Comparison of ENCODE assay signal across 1 fruit fly cellular context in genomic region chr2L:9711107-9711585, dm6.
TF ChIP-seq lines count a peak whose summit lies in the region.

TSS of gene CG4364 (minus strand) at chr2L:9711271.

TF ChIP-seq in whole organism, embryonic, 481 proteins besides CTCF, POLR2A, EP300 and RAD21 (continued from another document):
- TF ChIP-seq vnd (GFP tag; IDR thresholded peaks at IDR 0.05; lab: Robert Waterston, UW; ENCODE audit: partially characterized antibody), result peak; percentile 53; the same call in 1 of the 3 replicates
- TF ChIP-seq Lhr (GFP tag; optimal IDR thresholded peaks at IDR 0.05; lab: Kevin White, UChicago), result peak; percentile 55
- peak; percentile 78 for TF ChIP-seq CG15514 (GFP tag; optimal IDR thresholded peaks at IDR 0.05; lab: Kevin White, UChicago)
- peak; percentile 68 for TF ChIP-seq CG14710 (tag; optimal IDR thresholded peaks at IDR 0.05; lab: Kevin White, UChicago)
- no peak for TF ChIP-seq CG6813 (GFP tag; optimal IDR thresholded peaks at IDR 0.05; lab: Kevin White, UChicago)
- no peak for TF ChIP-seq CG9876 (GFP tag; optimal IDR thresholded peaks at IDR 0.05; lab: Kevin White, UChicago)
- TF ChIP-seq Sry-δ (GFP tag; optimal IDR thresholded peaks at IDR 0.05; lab: Kevin White, UChicago), result peak; percentile 78
- no peak for TF ChIP-seq Six4 (GFP tag; optimal IDR thresholded peaks at IDR 0.05; lab: Kevin White, UChicago)
- no peak for TF ChIP-seq Tbp (GFP tag; optimal IDR thresholded peaks at IDR 0.05; lab: Kevin White, UChicago)
- TF ChIP-seq trh (GFP tag; optimal IDR thresholded peaks at IDR 0.05; lab: Kevin White, UChicago), result no peak
- TF ChIP-seq CG9797 (GFP tag; optimal IDR thresholded peaks at IDR 0.05; lab: Kevin White, UChicago), result peak; percentile 83
- peak in 1 of 2 experiments; percentile 27 for TF ChIP-seq crp (GFP tag; optimal IDR thresholded peaks at IDR 0.05; lab: Kevin White, UChicago)
- TF ChIP-seq CG13287 (GFP tag; IDR thresholded peaks at IDR 0.05; lab: Robert Waterston, UW; ENCODE audit: partially characterized antibody), result peak; percentile 87
- TF ChIP-seq CG17829 (tag; optimal IDR thresholded peaks at IDR 0.05; lab: Kevin White, UChicago), result peak; percentile 61
- no peak for TF ChIP-seq hth (optimal IDR thresholded peaks at IDR 0.05; lab: Kevin White, UChicago)
- TF ChIP-seq Scr (GFP tag; IDR thresholded peaks at IDR 0.05; lab: Robert Waterston, UW; ENCODE audit: partially characterized antibody), result peak; percentile 77
- no peak for TF ChIP-seq CG10654 (GFP tag; optimal IDR thresholded peaks at IDR 0.05; lab: Kevin White, UChicago)
- peak; percentile 40 for TF ChIP-seq CG2712 (tag; optimal IDR thresholded peaks at IDR 0.05; lab: Kevin White, UChicago)
- peak; percentile 58 for TF ChIP-seq BEAF-32 (GFP tag; optimal IDR thresholded peaks at IDR 0.05; lab: Kevin White, UChicago)
- peak; percentile 3 for TF ChIP-seq CG7839 (tag; optimal IDR thresholded peaks at IDR 0.05; lab: Kevin White, UChicago)
- no peak for TF ChIP-seq zfh2 (GFP tag; optimal IDR thresholded peaks at IDR 0.05; lab: Kevin White, UChicago)
- TF ChIP-seq CG11560 (tag; IDR thresholded peaks at IDR 0.05; lab: Robert Waterston, UW), result peak; percentile 41; the same call in 2 of the 3 replicates
- no peak for TF ChIP-seq Camta (GFP tag; optimal IDR thresholded peaks at IDR 0.05; lab: Kevin White, UChicago)
- peak; percentile 69 for TF ChIP-seq CG10267 (tag; optimal IDR thresholded peaks at IDR 0.05; lab: Kevin White, UChicago)
- no peak for TF ChIP-seq corto (GFP tag; optimal IDR thresholded peaks at IDR 0.05; lab: Kevin White, UChicago)
- TF ChIP-seq HmgD (GFP tag; optimal IDR thresholded peaks at IDR 0.05; lab: Kevin White, UChicago), result no peak
- peak; percentile 67; the same call in 2 of the 3 replicates for TF ChIP-seq Aef1 (GFP tag; IDR thresholded peaks at IDR 0.05; lab: Robert Waterston, UW)
- peak; percentile 65 for TF ChIP-seq Dp (GFP tag; optimal IDR thresholded peaks at IDR 0.05; lab: Kevin White, UChicago)
- no peak for TF ChIP-seq Nf-YB (GFP tag; optimal IDR thresholded peaks at IDR 0.05; lab: Kevin White, UChicago)
- peak; percentile 66 for TF ChIP-seq inv (GFP tag; IDR thresholded peaks at IDR 0.05; lab: Robert Waterston, UW; ENCODE audit: partially characterized antibody)
- peak; percentile 44; the same call in 1 of the 2 replicates for TF ChIP-seq CG4360 (GFP tag; IDR thresholded peaks at IDR 0.05; lab: Robert Waterston, UW)
- peak; percentile 60 for TF ChIP-seq pita (GFP tag; optimal IDR thresholded peaks at IDR 0.05; lab: Kevin White, UChicago)
- peak; percentile 54; the same call in 2 of the 3 replicates for TF ChIP-seq Doc3 (GFP tag; IDR thresholded peaks at IDR 0.05; lab: Robert Waterston, UW; ENCODE audit: partially characterized antibody)
- TF ChIP-seq CG34224 (GFP tag; IDR thresholded peaks at IDR 0.05; lab: Robert Waterston, UW; ENCODE audit: partially characterized antibody), result peak; percentile 13; the same call in 1 of the 3 replicates
- no peak for TF ChIP-seq CG4730 (GFP tag; IDR thresholded peaks at IDR 0.05; lab: Robert Waterston, UW)
- peak; percentile 78 for TF ChIP-seq CG33213 (GFP tag; optimal IDR thresholded peaks at IDR 0.05; lab: Kevin White, UChicago)
- TF ChIP-seq CG10366 (GFP tag; IDR thresholded peaks at IDR 0.05; lab: Robert Waterston, UW), result no peak
- TF ChIP-seq MTF-1 (GFP tag; optimal IDR thresholded peaks at IDR 0.05; lab: Kevin White, UChicago; ENCODE audit: borderline replicate concordance), result no peak
- TF ChIP-seq CG3995 (GFP tag; optimal IDR thresholded peaks at IDR 0.05; lab: Kevin White, UChicago), result no peak
- peak; percentile 52 for TF ChIP-seq trem (tag; optimal IDR thresholded peaks at IDR 0.05; lab: Kevin White, UChicago)
- TF ChIP-seq CG8281 (tag; optimal IDR thresholded peaks at IDR 0.05; lab: Kevin White, UChicago), result no peak
- TF ChIP-seq unc-4 (GFP tag; IDR thresholded peaks at IDR 0.05; lab: Robert Waterston, UW; ENCODE audit: partially characterized antibody), result peak; percentile 84
- TF ChIP-seq cas (GFP tag; IDR thresholded peaks at IDR 0.05; lab: Robert Waterston, UW), result no peak
- TF ChIP-seq bbx (GFP tag; IDR thresholded peaks at IDR 0.05; lab: Robert Waterston, UW; ENCODE audit: partially characterized antibody), result peak; percentile 80
- TF ChIP-seq cwo (GFP tag; optimal IDR thresholded peaks at IDR 0.05; lab: Kevin White, UChicago), result no peak
- TF ChIP-seq schlank (tag; optimal IDR thresholded peaks at IDR 0.05; lab: Kevin White, UChicago), result no peak
- TF ChIP-seq Hr3 (GFP tag; optimal IDR thresholded peaks at IDR 0.05; lab: Kevin White, UChicago), result no peak
- peak; percentile 31; the same call in 1 of the 2 replicates for TF ChIP-seq tna (GFP tag; IDR thresholded peaks at IDR 0.05; lab: Robert Waterston, UW; ENCODE audit: partially characterized antibody)
- no peak for TF ChIP-seq Dfd (GFP tag; optimal IDR thresholded peaks at IDR 0.05; lab: Kevin White, UChicago)
- TF ChIP-seq sens (GFP tag; lab: Kevin White, UChicago), result peak; percentile 82
- TF ChIP-seq vvl (GFP tag; IDR thresholded peaks at IDR 0.05; lab: Robert Waterston, UW), result peak; percentile 63; the same call in 1 of the 2 replicates
- TF ChIP-seq ash1 (GFP tag; optimal IDR thresholded peaks at IDR 0.05; lab: Kevin White, UChicago), result no peak
- no peak for TF ChIP-seq Hr51 (GFP tag; optimal IDR thresholded peaks at IDR 0.05; lab: Kevin White, UChicago)
- peak; percentile 85 for TF ChIP-seq stwl (tag; optimal IDR thresholded peaks at IDR 0.05; lab: Kevin White, UChicago)
- TF ChIP-seq Opbp (GFP tag; IDR thresholded peaks at IDR 0.05; lab: Robert Waterston, UW; ENCODE audit: partially characterized antibody), result no peak; the same call in 2 of the 3 replicates
- no peak for TF ChIP-seq CG7372 (GFP tag; IDR thresholded peaks at IDR 0.05; lab: Robert Waterston, UW)
- TF ChIP-seq otp (GFP tag; IDR thresholded peaks at IDR 0.05; lab: Robert Waterston, UW), result no peak
- TF ChIP-seq Dll (GFP tag; IDR thresholded peaks at IDR 0.05; lab: Robert Waterston, UW; ENCODE audit: partially characterized antibody), result peak; percentile 82
- peak; percentile 36; the same call in 1 of the 2 replicates for TF ChIP-seq sob (GFP tag; IDR thresholded peaks at IDR 0.05; lab: Robert Waterston, UW)
- TF ChIP-seq Stat92E (GFP tag; optimal IDR thresholded peaks at IDR 0.05; lab: Kevin White, UChicago), result peak in 1 of 3 experiments; percentile 79
- TF ChIP-seq CG42726 (GFP tag; IDR thresholded peaks at IDR 0.05; lab: Robert Waterston, UW; ENCODE audit: partially characterized antibody), result peak; percentile 73
- peak; percentile 35 for TF ChIP-seq sug (tag; optimal IDR thresholded peaks at IDR 0.05; lab: Kevin White, UChicago)
- peak; percentile 88 for TF ChIP-seq Myb (GFP tag; optimal IDR thresholded peaks at IDR 0.05; lab: Kevin White, UChicago)
- no peak for TF ChIP-seq dan (GFP tag; IDR thresholded peaks at IDR 0.05; lab: Robert Waterston, UW)
- TF ChIP-seq Deaf1 (tag; optimal IDR thresholded peaks at IDR 0.05; lab: Kevin White, UChicago), result no peak
- TF ChIP-seq CG12155 (GFP tag; optimal IDR thresholded peaks at IDR 0.05; lab: Kevin White, UChicago), result no peak
- TF ChIP-seq gfzf (GFP tag; optimal IDR thresholded peaks at IDR 0.05; lab: Kevin White, UChicago), result peak; percentile 98
- no peak for TF ChIP-seq p53 (GFP tag; optimal IDR thresholded peaks at IDR 0.05; lab: Kevin White, UChicago)
- peak; percentile 73 for TF ChIP-seq YL-1 (GFP tag; optimal IDR thresholded peaks at IDR 0.05; lab: Kevin White, UChicago)
- no peak for TF ChIP-seq CG12236 (GFP tag; optimal IDR thresholded peaks at IDR 0.05; lab: Kevin White, UChicago)
- peak; percentile 66 for TF ChIP-seq CG6791 (GFP tag; IDR thresholded peaks at IDR 0.05; lab: Robert Waterston, UW; ENCODE audit: partially characterized antibody)
- TF ChIP-seq fd102C (GFP tag; optimal IDR thresholded peaks at IDR 0.05; lab: Kevin White, UChicago), result no peak
- TF ChIP-seq nerfin-2 (GFP tag; IDR thresholded peaks at IDR 0.05; lab: Robert Waterston, UW; ENCODE audit: partially characterized antibody), result 0 out of 2 replicates have a peak, but pooled peaks have one; percentile 23
- no peak for TF ChIP-seq Mes4 (GFP tag; optimal IDR thresholded peaks at IDR 0.05; lab: Kevin White, UChicago)
- peak; percentile 30 for TF ChIP-seq CG15601 (tag; optimal IDR thresholded peaks at IDR 0.05; lab: Kevin White, UChicago)
- peak; percentile 86 for TF ChIP-seq CG8290 (GFP tag; optimal IDR thresholded peaks at IDR 0.05; lab: Kevin White, UChicago)
- TF ChIP-seq CG8290 (tag; optimal IDR thresholded peaks at IDR 0.05; lab: Kevin White, UChicago), result peak; percentile 65 to 71
- no peak for TF ChIP-seq tx (GFP tag; optimal IDR thresholded peaks at IDR 0.05; lab: Kevin White, UChicago)
- TF ChIP-seq CG13894 (tag; optimal IDR thresholded peaks at IDR 0.05; lab: Kevin White, UChicago), result peak; percentile 65
- TF ChIP-seq Bgb (GFP tag; IDR thresholded peaks at IDR 0.05; lab: Robert Waterston, UW; ENCODE audit: partially characterized antibody), result peak; percentile 77
- TF ChIP-seq Pdp1 (GFP tag; optimal IDR thresholded peaks at IDR 0.05; lab: Kevin White, UChicago), result peak in 1 of 2 experiments; percentile 70
- TF ChIP-seq sna (GFP tag; IDR thresholded peaks at IDR 0.05; lab: Robert Waterston, UW; ENCODE audit: partially characterized antibody), result 0 out of 2 replicates have a peak, but pooled peaks have one; percentile 47
- peak; percentile 94 for TF ChIP-seq Dref (GFP tag; IDR thresholded peaks at IDR 0.05; lab: Robert Waterston, UW)
- peak; percentile 89 for TF ChIP-seq Ets97D (GFP tag; optimal IDR thresholded peaks at IDR 0.05; lab: Kevin White, UChicago)
- peak; percentile 52 for TF ChIP-seq Sin3A (optimal IDR thresholded peaks at IDR 0.05; lab: Kevin White, UChicago)
- TF ChIP-seq Nf-YC (tag; optimal IDR thresholded peaks at IDR 0.05; lab: Kevin White, UChicago), result peak; percentile 31
- no peak for TF ChIP-seq Dbx (GFP tag; IDR thresholded peaks at IDR 0.05; lab: Robert Waterston, UW)
- no peak for TF ChIP-seq gt (GFP tag; IDR thresholded peaks at IDR 0.05; lab: Robert Waterston, UW)
- peak; percentile 46 for TF ChIP-seq ftz-f1 (GFP tag; optimal IDR thresholded peaks at IDR 0.05; lab: Kevin White, UChicago)
- TF ChIP-seq E2f2 (GFP tag; IDR thresholded peaks at IDR 0.05; lab: Robert Waterston, UW), result peak; percentile 79
- TF ChIP-seq CG16813 (GFP tag; IDR thresholded peaks at IDR 0.05; lab: Robert Waterston, UW; ENCODE audit: partially characterized antibody), result peak; percentile 56; the same call in 1 of the 3 replicates
- TF ChIP-seq NC2α (GFP tag; optimal IDR thresholded peaks at IDR 0.05; lab: Kevin White, UChicago), result no peak
- no peak for TF ChIP-seq Ets65A (GFP tag; lab: Kevin White, UChicago)
- no peak for TF ChIP-seq Taf1 (GFP tag; IDR thresholded peaks at IDR 0.05; lab: Robert Waterston, UW)
- TF ChIP-seq CG17186 (GFP tag; optimal IDR thresholded peaks at IDR 0.05; lab: Kevin White, UChicago), result no peak
- peak; percentile 67 for TF ChIP-seq CG2116 (GFP tag; optimal IDR thresholded peaks at IDR 0.05; lab: Kevin White, UChicago)
- peak; percentile 97 for TF ChIP-seq pzg (GFP tag; optimal IDR thresholded peaks at IDR 0.05; lab: Kevin White, UChicago)
- TF ChIP-seq Trl (optimal IDR thresholded peaks at IDR 0.05; lab: Kevin White, UChicago), result no peak
- TF ChIP-seq Trl (GFP tag; optimal IDR thresholded peaks at IDR 0.05; lab: Kevin White, UChicago), result peak; percentile 9
- TF ChIP-seq eve (GFP tag; optimal IDR thresholded peaks at IDR 0.05; lab: Kevin White, UChicago), result no peak
